Fruit fly (Drosophila melanogaster): ENCODE measurements around the gene MED1.
A peak's percentile ranks its signal among the peaks of the same experiment; 100 is the strongest.

Gene MED1

DNA sequence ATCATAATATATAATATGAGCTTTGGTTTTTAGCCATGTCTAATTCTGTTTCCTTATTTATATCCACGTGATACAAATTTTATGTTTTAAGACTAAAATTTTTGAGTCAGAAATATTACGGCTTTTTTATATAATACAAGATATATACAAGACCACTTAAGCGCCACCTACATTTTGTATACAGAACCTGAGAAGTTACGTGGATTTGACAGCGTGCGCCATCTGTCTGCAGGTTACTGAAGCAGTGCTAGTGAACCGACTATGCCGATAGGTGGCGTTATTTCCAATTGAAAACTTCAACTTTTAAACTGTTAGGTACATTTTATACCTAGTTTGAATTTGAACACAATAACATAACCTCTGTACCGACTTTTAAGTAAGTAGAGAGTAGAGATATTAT is 18.5 kb upstream of the MED1 start (continued):
- peak; percentile 16 for TF ChIP-seq ewg (GFP tag; optimal IDR thresholded peaks at IDR 0.05)
- no peak; the same call in 1 of the 2 replicates for TF ChIP-seq CG9215 (GFP tag; IDR thresholded peaks at IDR 0.05)
- peak; percentile 67 for TF ChIP-seq Meics (GFP tag; optimal IDR thresholded peaks at IDR 0.05)
- TF ChIP-seq Bgb (GFP tag; IDR thresholded peaks at IDR 0.05; ENCODE audit: partially characterized antibody), result peak; percentile 76
- peak; percentile 74 for TF ChIP-seq CG7987 (GFP tag; optimal IDR thresholded peaks at IDR 0.05)
- TF ChIP-seq CG31224 (GFP tag; IDR thresholded peaks at IDR 0.05), result no peak
- no peak for TF ChIP-seq CG9437 (GFP tag; optimal IDR thresholded peaks at IDR 0.05)
- TF ChIP-seq usp (GFP tag; optimal IDR thresholded peaks at IDR 0.05), result no peak
- TF ChIP-seq gsb-n (tag; optimal IDR thresholded peaks at IDR 0.05), result peak; percentile 31
- peak; percentile 7; the same call in 1 of the 2 replicates for TF ChIP-seq CG5953 (GFP tag; IDR thresholded peaks at IDR 0.05)
- TF ChIP-seq CG13894 (tag; optimal IDR thresholded peaks at IDR 0.05), result peak; percentile 57
- no peak for TF ChIP-seq btn (GFP tag; optimal IDR thresholded peaks at IDR 0.05)
- peak; percentile 81 for TF ChIP-seq lmd (GFP tag; IDR thresholded peaks at IDR 0.05)
- TF ChIP-seq lov (optimal IDR thresholded peaks at IDR 0.05), result no peak
- no peak for TF ChIP-seq lov (GFP tag; IDR thresholded peaks at IDR 0.05)
- TF ChIP-seq CG15073 (GFP tag; optimal IDR thresholded peaks at IDR 0.05), result peak; percentile 47
- TF ChIP-seq CG4282 (GFP tag; optimal IDR thresholded peaks at IDR 0.05), result no peak
- peak; percentile 75 for TF ChIP-seq CG7839 (tag; optimal IDR thresholded peaks at IDR 0.05)
- peak; percentile 20 for TF ChIP-seq CG9727 (GFP tag; optimal IDR thresholded peaks at IDR 0.05)
- TF ChIP-seq CG11247 (GFP tag; IDR thresholded peaks at IDR 0.05), result peak; percentile 83
- peak; percentile 82 for TF ChIP-seq Hsf (GFP tag; optimal IDR thresholded peaks at IDR 0.05)
- no peak for TF ChIP-seq Nf-YB (GFP tag; optimal IDR thresholded peaks at IDR 0.05)
- no peak for TF ChIP-seq sim (GFP tag; IDR thresholded peaks at IDR 0.05)
- TF ChIP-seq fd102C (GFP tag; optimal IDR thresholded peaks at IDR 0.05), result peak; percentile 9
- no peak for TF ChIP-seq CkIIα-i1 (GFP tag; IDR thresholded peaks at IDR 0.05)
- TF ChIP-seq CG8089 (GFP tag; optimal IDR thresholded peaks at IDR 0.05), result peak; percentile 77
- peak; percentile 74 for TF ChIP-seq bab2 (GFP tag; optimal IDR thresholded peaks at IDR 0.05)
- peak; percentile 75 for TF ChIP-seq CG4424 (GFP tag; optimal IDR thresholded peaks at IDR 0.05)
- peak; percentile 72 for TF ChIP-seq CG3065 (GFP tag; optimal IDR thresholded peaks at IDR 0.05)
- no peak for TF ChIP-seq CG3995 (GFP tag; optimal IDR thresholded peaks at IDR 0.05)
- peak; percentile 59 for TF ChIP-seq Elba2 (GFP tag; optimal IDR thresholded peaks at IDR 0.05)
- peak; percentile 65 for TF ChIP-seq Optix (GFP tag; IDR thresholded peaks at IDR 0.05)
- peak; percentile 69 for TF ChIP-seq CG17328 (GFP tag; IDR thresholded peaks at IDR 0.05)
- TF ChIP-seq bbx (GFP tag; IDR thresholded peaks at IDR 0.05; ENCODE audit: partially characterized antibody), result 0 out of 2 replicates have a peak, but pooled peaks have one; percentile 24
- TF ChIP-seq ash1 (GFP tag; optimal IDR thresholded peaks at IDR 0.05), result no peak
- peak; percentile 21 for TF ChIP-seq ERR (GFP tag; optimal IDR thresholded peaks at IDR 0.05)
- TF ChIP-seq CG2889 (GFP tag; IDR thresholded peaks at IDR 0.05), result no peak
- peak; percentile 60 for TF ChIP-seq kay (GFP tag; optimal IDR thresholded peaks at IDR 0.05)
- TF ChIP-seq z (GFP tag; IDR thresholded peaks at IDR 0.05), result no peak
- TF ChIP-seq Hr3 (GFP tag; optimal IDR thresholded peaks at IDR 0.05), result peak; percentile 81
- peak; percentile 70 for TF ChIP-seq Gug (GFP tag; IDR thresholded peaks at IDR 0.05)
- TF ChIP-seq pum (GFP tag; optimal IDR thresholded peaks at IDR 0.05), result peak; percentile 78
- TF ChIP-seq gsb (GFP tag; IDR thresholded peaks at IDR 0.05), result no peak
- peak; percentile 27 for TF ChIP-seq MTF-1 (GFP tag; optimal IDR thresholded peaks at IDR 0.05; ENCODE audit: borderline replicate concordance)
- TF ChIP-seq CG1024 (GFP tag; IDR thresholded peaks at IDR 0.05), result 0 out of 2 replicates have a peak, but pooled peaks have one; percentile 24
- no peak for TF ChIP-seq nau (GFP tag; optimal IDR thresholded peaks at IDR 0.05)
- TF ChIP-seq lilli (GFP tag; optimal IDR thresholded peaks at IDR 0.05), result peak; percentile 79
- TF ChIP-seq pb (GFP tag; optimal IDR thresholded peaks at IDR 0.05), result peak; percentile 15
- no peak for TF ChIP-seq grn (GFP tag; optimal IDR thresholded peaks at IDR 0.05)
- TF ChIP-seq gfzf (GFP tag; optimal IDR thresholded peaks at IDR 0.05), result no peak
- peak; percentile 50 for TF ChIP-seq CG17912 (GFP tag; optimal IDR thresholded peaks at IDR 0.05)
- TF ChIP-seq ttk (GFP tag; IDR thresholded peaks at IDR 0.05), result no peak; the same call in 1 of the 2 replicates
